Worm (Caenorhabditis elegans): Measurements from ENCODE around the gene msp-64.
"Not testable (repeated sequence)": the region's sequence is repeated elsewhere in the genome, so short reads cannot be mapped to it uniquely, and the experiment has no call there.

The msp-64 gene

ce11 chrII:5815382-5815781 is 5.3 kb upstream of the msp-64 start, which contains the start of gene wago-5:
Gene wago-5 (minus strand): TSS chrII:5815482.
- TF ChIP-seq ama-1 (optimal IDR thresholded peaks at IDR 0.05); hnd-1 (tag; optimal IDR thresholded peaks at IDR 0.05); tbx-37 (GFP tag; conservative IDR thresholded peaks at IDR 0.05): not testable (repeated sequence)

- TF ChIP-seq aly-1 (tag; optimal IDR thresholded peaks at IDR 0.05) (no peak), hnd-1 (tag; optimal IDR thresholded peaks at IDR 0.05) (no peak), flt-1 (GFP tag; IDR thresholded peaks at IDR 0.05) (no peak), tra-4 (tag; optimal IDR thresholded peaks at IDR 0.05) (no peak), sea-1 (GFP tag; conservative IDR thresholded peaks at IDR 0.05) (no peak), ceh-36 (tag; optimal IDR thresholded peaks at IDR 0.05) (no peak), ceh-13 (GFP tag; optimal IDR thresholded peaks at IDR 0.05) (no peak), hmg-4 (GFP tag; optimal IDR thresholded peaks at IDR 0.05) (no peak), ama-1 (optimal IDR thresholded peaks at IDR 0.05) (no peak), scrt-1 (GFP tag; IDR thresholded peaks at IDR 0.05) (no peak), hmbx-1 (tag; optimal IDR thresholded peaks at IDR 0.05) (no peak), ets-7 (tag; optimal IDR thresholded peaks at IDR 0.05) (no peak), pes-1 (GFP tag; IDR thresholded peaks at IDR 0.05) (no peak), tbx-37 (GFP tag; conservative IDR thresholded peaks at IDR 0.05) (no peak), F13C5.2 (tag; optimal IDR thresholded peaks at IDR 0.05) (no peak), tbx-11 (GFP tag; IDR thresholded peaks at IDR 0.05) (no peak), B0310.2 (tag; optimal IDR thresholded peaks at IDR 0.05) (no peak)
Measured at ce11 chrII:5806563-5806962, 3.6 kb downstream of the msp-64 start.

- no peak for TF ChIP-seq pes-1 (GFP tag; IDR thresholded peaks at IDR 0.05)
- no peak for TF ChIP-seq B0310.2 (tag; optimal IDR thresholded peaks at IDR 0.05)
- TF ChIP-seq ama-1 (optimal IDR thresholded peaks at IDR 0.05) = no peak
- no peak for TF ChIP-seq scrt-1 (GFP tag; IDR thresholded peaks at IDR 0.05)
- no peak for TF ChIP-seq F13C5.2 (tag; optimal IDR thresholded peaks at IDR 0.05)
- no peak for TF ChIP-seq hmbx-1 (tag; optimal IDR thresholded peaks at IDR 0.05)
- TF ChIP-seq hnd-1 (tag; optimal IDR thresholded peaks at IDR 0.05) = no peak
- no peak for TF ChIP-seq ets-7 (tag; optimal IDR thresholded peaks at IDR 0.05)
- no peak for TF ChIP-seq tbx-37 (GFP tag; conservative IDR thresholded peaks at IDR 0.05)
- TF ChIP-seq ceh-13 (GFP tag; optimal IDR thresholded peaks at IDR 0.05) = no peak
- no peak for TF ChIP-seq sea-1 (GFP tag; conservative IDR thresholded peaks at IDR 0.05)
- TF ChIP-seq tra-4 (tag; optimal IDR thresholded peaks at IDR 0.05) = no peak
- no peak for TF ChIP-seq hmg-4 (GFP tag; optimal IDR thresholded peaks at IDR 0.05)
- no peak for TF ChIP-seq tbx-11 (GFP tag; IDR thresholded peaks at IDR 0.05)
- no peak for TF ChIP-seq flt-1 (GFP tag; IDR thresholded peaks at IDR 0.05)
Measured at ce11 chrII:5805303-5805702, 4.8 kb downstream of the msp-64 start, which contains the start of gene K05F1.10. Gene K05F1.10 (minus strand): TSS chrII:5805473.

- TF ChIP-seq ceh-13 (GFP tag; optimal IDR thresholded peaks at IDR 0.05) (no peak), flt-1 (GFP tag; IDR thresholded peaks at IDR 0.05) (no peak), ceh-36 (tag; optimal IDR thresholded peaks at IDR 0.05) (no peak), hmg-4 (GFP tag; optimal IDR thresholded peaks at IDR 0.05) (no peak), hmbx-1 (tag; optimal IDR thresholded peaks at IDR 0.05) (no peak), aly-1 (tag; optimal IDR thresholded peaks at IDR 0.05) (no peak), tra-4 (tag; optimal IDR thresholded peaks at IDR 0.05) (no peak), F13C5.2 (tag; optimal IDR thresholded peaks at IDR 0.05) (no peak), pes-1 (GFP tag; IDR thresholded peaks at IDR 0.05) (no peak), B0310.2 (tag; optimal IDR thresholded peaks at IDR 0.05) (no peak), tbx-37 (GFP tag; conservative IDR thresholded peaks at IDR 0.05) (no peak), scrt-1 (GFP tag; IDR thresholded peaks at IDR 0.05) (no peak), hnd-1 (tag; optimal IDR thresholded peaks at IDR 0.05) (no peak), tbx-11 (GFP tag; IDR thresholded peaks at IDR 0.05) (no peak), ets-7 (tag; optimal IDR thresholded peaks at IDR 0.05) (no peak), sea-1 (GFP tag; conservative IDR thresholded peaks at IDR 0.05) (no peak), ama-1 (optimal IDR thresholded peaks at IDR 0.05) (no peak)
Measured at ce11 chrII:5804288-5804687, 5.8 kb downstream of the msp-64 start.

- TF ChIP-seq F13C5.2 (tag; optimal IDR thresholded peaks at IDR 0.05) (no peak), ama-1 (optimal IDR thresholded peaks at IDR 0.05) (no peak), hnd-1 (tag; optimal IDR thresholded peaks at IDR 0.05) (no peak), pes-1 (GFP tag; IDR thresholded peaks at IDR 0.05) (no peak), tra-4 (tag; optimal IDR thresholded peaks at IDR 0.05) (no peak), aly-1 (tag; optimal IDR thresholded peaks at IDR 0.05) (no peak), hmbx-1 (tag; optimal IDR thresholded peaks at IDR 0.05) (no peak), ets-7 (tag; optimal IDR thresholded peaks at IDR 0.05) (no peak), tbx-11 (GFP tag; IDR thresholded peaks at IDR 0.05) (no peak), flt-1 (GFP tag; IDR thresholded peaks at IDR 0.05) (no peak), scrt-1 (GFP tag; IDR thresholded peaks at IDR 0.05) (no peak), sea-1 (GFP tag; conservative IDR thresholded peaks at IDR 0.05) (no peak), ceh-13 (GFP tag; optimal IDR thresholded peaks at IDR 0.05) (no peak), B0310.2 (tag; optimal IDR thresholded peaks at IDR 0.05) (no peak), hmg-4 (GFP tag; optimal IDR thresholded peaks at IDR 0.05) (no peak), tbx-37 (GFP tag; conservative IDR thresholded peaks at IDR 0.05) (no peak), ceh-36 (tag; optimal IDR thresholded peaks at IDR 0.05) (no peak)
Measured at ce11 chrII:5801075-5801474, 9.1 kb downstream of the msp-64 start, which contains the start of the genes K05F1.9 and K05F1.1. Gene K05F1.9 (minus strand): TSS chrII:5801175. Gene K05F1.1 (plus strand): TSS chrII:5801382.

ce11 chrII:5799553-5799952 is 10.6 kb downstream of the msp-64 start, which contains the start of gene K05F1.8:
Gene K05F1.8 (minus strand): TSS chrII:5799653.
- no peak for TF ChIP-seq hmg-4 (GFP tag; optimal IDR thresholded peaks at IDR 0.05)
- no peak for TF ChIP-seq ama-1 (optimal IDR thresholded peaks at IDR 0.05)
- no peak for TF ChIP-seq ceh-36 (tag; optimal IDR thresholded peaks at IDR 0.05)
- TF ChIP-seq hnd-1 (tag; optimal IDR thresholded peaks at IDR 0.05) = no peak
- no peak for TF ChIP-seq sea-1 (GFP tag; conservative IDR thresholded peaks at IDR 0.05)
- no peak for TF ChIP-seq hmbx-1 (tag; optimal IDR thresholded peaks at IDR 0.05)

ce11 chrII:5797348-5797977 is 12.7 kb downstream of the msp-64 start, which contains the start of the genes msp-63 and msp-142:
Gene msp-63 (minus strand): TSS chrII:5797448.
Gene msp-142 (plus strand): TSS chrII:5797927.
- TF ChIP-seq hnd-1 (tag; optimal IDR thresholded peaks at IDR 0.05) = no peak
- TF ChIP-seq ceh-36 (tag; optimal IDR thresholded peaks at IDR 0.05) = no peak
- TF ChIP-seq pes-1 (GFP tag; IDR thresholded peaks at IDR 0.05) = no peak
- no peak for TF ChIP-seq B0310.2 (tag; optimal IDR thresholded peaks at IDR 0.05)
- no peak for TF ChIP-seq tbx-11 (GFP tag; IDR thresholded peaks at IDR 0.05)
- no peak for TF ChIP-seq scrt-1 (GFP tag; IDR thresholded peaks at IDR 0.05)
- no peak for TF ChIP-seq hmg-4 (GFP tag; optimal IDR thresholded peaks at IDR 0.05)
- TF ChIP-seq ama-1 (optimal IDR thresholded peaks at IDR 0.05) = no peak
- TF ChIP-seq ets-7 (tag; optimal IDR thresholded peaks at IDR 0.05) = no peak
